Worm (Caenorhabditis elegans) whole organism, L4/young adult: ENCODE measurements around the gene glb-21.

ENCODE experiments used
- W03F9.2 ChIP-seq: fragments of 150-350 bp; optimal IDR thresholded peaks from 2 replicates; lab custom pipeline; 2014; ENCODE audit warnings: missing biosample characterization, missing genetic modification characterization
- him-1 ChIP-seq: sonication (generic microtip); optimal IDR thresholded peaks from 2 replicates; lab custom pipeline; 2016; ENCODE audit warnings: missing genotype, missing genetic modification reagents, missing genetic modification characterization, missing compliant biosample characterization

- no peak for TF ChIP-seq him-1 (tag; lab: Kevin White, UChicago)
- no peak for TF ChIP-seq W03F9.2 (tag; lab: Kevin White, UChicago)
Measured at ce11 chrIV:10685758-10686157, 25.8 kb downstream of the glb-21 start, which contains the start of the genes K08C7.6 and R102.1.
